Fruit fly (Drosophila melanogaster) whole organism, prepupa: Measurements from ENCODE around the gene eEF1alpha2.

ENCODE experiments used
- Blimp-1 ChIP-seq: fragments of 200-800 bp; sonication (Bioruptor generic); optimal IDR thresholded peaks from 3 replicates; lab custom pipeline; 2017; ENCODE audit warnings: missing biosample characterization, missing genetic modification characterization, mild to moderate bottlenecking, moderate library complexity, missing genetic modification reagents
- CG16779 ChIP-seq: fragments of 200-800 bp; sonication (Bioruptor generic); optimal IDR thresholded peaks from 3 replicates; lab custom pipeline; 2017; ENCODE audit warnings: missing biosample characterization, mild to moderate bottlenecking, missing genetic modification characterization
- salr ChIP-seq, 2 experiments: fragments of 200-800 bp; sonication (Bioruptor generic); optimal IDR thresholded peaks; 3 replicates each; lab custom pipeline; 2016 to 2018; ENCODE audit warnings: missing biosample characterization in 2 of 2, missing genetic modification characterization in 2 of 2, mild to moderate bottlenecking in 1 of 2

DNA sequence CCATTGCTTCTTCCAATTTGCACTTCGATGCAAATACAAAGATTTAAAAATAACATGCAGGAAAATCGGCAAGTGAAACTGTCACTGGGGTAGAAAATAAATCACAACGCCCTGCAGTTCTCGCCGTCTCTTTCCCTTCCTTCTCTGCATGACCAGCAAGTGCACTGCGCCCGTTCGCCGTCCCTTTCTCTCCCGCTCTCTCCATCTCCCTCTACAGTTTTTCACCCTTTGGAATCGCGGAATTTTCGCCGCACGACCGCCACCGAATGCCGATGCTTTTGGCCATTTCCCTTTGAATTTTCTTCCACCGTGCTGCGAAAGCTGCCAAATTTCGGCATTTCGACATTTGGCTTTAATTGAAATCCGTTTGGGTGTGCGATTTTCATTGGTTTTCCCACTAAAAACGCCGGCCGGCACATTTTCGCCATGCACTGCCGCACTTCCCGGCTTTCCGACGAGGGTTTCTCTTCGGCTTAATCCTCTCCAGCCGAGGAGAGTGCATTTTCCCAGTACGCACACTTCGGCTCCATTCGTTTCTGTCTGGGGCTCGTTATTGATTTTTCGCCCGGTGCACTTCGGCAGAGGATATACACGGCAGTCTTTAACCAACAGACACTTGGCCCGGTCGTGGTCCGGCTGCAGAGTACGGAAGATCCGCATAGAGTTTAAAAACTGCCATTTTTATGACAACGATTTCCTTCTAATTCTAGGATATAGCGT, 959 bp downstream of the eEF1alpha2 start:
- TF ChIP-seq CG16779 (tag; lab: Kevin White, UChicago) (no peak), salr (GFP tag; optimal IDR thresholded peaks at IDR 0.05; lab: Kevin White, UChicago) (no peak), Blimp-1 (GFP tag; lab: Kevin White, UChicago) (no peak)
